Worm (Caenorhabditis elegans) whole organism, early embryonic: ENCODE results near the gene T08D10.5.

ENCODE experiments used
- B0310.2 ChIP-seq: sonication (generic microtip); optimal IDR thresholded peaks from 2 replicates; lab custom pipeline; 2016; ENCODE audit warnings: mild to moderate bottlenecking, missing genetic modification characterization, missing compliant biosample characterization
- F13C5.2 ChIP-seq: sonication (generic microtip); optimal IDR thresholded peaks from 2 replicates; lab custom pipeline; 2017; ENCODE audit warnings: mild to moderate bottlenecking, missing genetic modification characterization, inconsistent platforms, missing compliant biosample characterization
- aly-1 ChIP-seq: sonication (generic microtip); optimal IDR thresholded peaks from 2 replicates; lab custom pipeline; 2016; ENCODE audit warnings: missing genetic modification characterization, missing compliant biosample characterization
- ama-1 ChIP-seq: fragments of 150-350 bp; optimal IDR thresholded peaks from 2 replicates; lab custom pipeline; 2014
- ceh-36 ChIP-seq: sonication (generic microtip); optimal IDR thresholded peaks from 2 replicates; lab custom pipeline; 2016; ENCODE audit warnings: missing genetic modification characterization, inconsistent platforms, missing compliant biosample characterization
- flt-1 ChIP-seq: fragments of 200-800 bp; sonication (Bioruptor generic); IDR thresholded peaks from 2 replicates; pipeline ENCODE4 v1.3.6; 2022; ENCODE audit warnings: missing genetic modification characterization, missing compliant biosample characterization
- hmbx-1 ChIP-seq: sonication (generic microtip); optimal IDR thresholded peaks from 2 replicates; lab custom pipeline; 2016; ENCODE audit warnings: mild to moderate bottlenecking, missing genetic modification characterization, missing compliant biosample characterization
- hmg-4 ChIP-seq: fragments of 200-800 bp; sonication (Bioruptor generic); optimal IDR thresholded peaks from 2 replicates; lab custom pipeline; 2018; ENCODE audit warnings: mild to moderate bottlenecking, missing genetic modification characterization, missing compliant biosample characterization
- hnd-1 ChIP-seq: sonication (generic microtip); optimal IDR thresholded peaks from 2 replicates; lab custom pipeline; 2016; ENCODE audit warnings: missing genetic modification characterization, missing compliant biosample characterization
- pes-1 ChIP-seq: fragments of 200-800 bp; sonication (Bioruptor generic); IDR thresholded peaks from 2 replicates; pipeline ENCODE4 v1.3.6; 2022; ENCODE audit warnings: missing genetic modification reagents, missing genetic modification characterization, missing compliant biosample characterization
- scrt-1 ChIP-seq: fragments of 200-800 bp; sonication (Bioruptor generic); IDR thresholded peaks from 2 replicates; pipeline ENCODE4 v1.3.6; 2022; ENCODE audit warnings: missing genetic modification characterization, missing compliant biosample characterization
- tbx-11 ChIP-seq: fragments of 200-800 bp; sonication (Bioruptor generic); IDR thresholded peaks from 2 replicates; pipeline ENCODE4 v1.3.6; 2022; ENCODE audit warnings: missing genetic modification characterization, missing compliant biosample characterization
- tbx-37 ChIP-seq: fragments of 200-800 bp; sonication (Bioruptor generic); conservative IDR thresholded peaks from 2 replicates; pipeline ENCODE4 v1.3.6; 2022; ENCODE audit warnings: missing genetic modification reagents, missing genetic modification characterization, missing compliant biosample characterization
- tra-4 ChIP-seq: sonication (generic microtip); optimal IDR thresholded peaks from 2 replicates; lab custom pipeline; 2017; ENCODE audit warnings: missing genetic modification characterization, missing compliant biosample characterization

- TF ChIP-seq scrt-1 (no peak), ama-1 (lab: Kevin White, UChicago) (no peak), hmbx-1 (tag; lab: Kevin White, UChicago) (no peak), B0310.2 (tag; lab: Kevin White, UChicago) (no peak), flt-1 (GFP tag; lab: Robert Waterston, UW) (no peak), pes-1 (GFP tag; lab: Robert Waterston, UW) (no peak), aly-1 (no peak), F13C5.2 (tag; lab: Kevin White, UChicago) (no peak), tra-4 (tag; lab: Kevin White, UChicago) (no peak), hmg-4 (GFP tag; lab: Kevin White, UChicago) (no peak), hnd-1 (tag; lab: Kevin White, UChicago) (no peak), tbx-37 (GFP tag; lab: Robert Waterston, UW) (no peak), ceh-36 (tag; lab: Kevin White, UChicago) (no peak), tbx-11 (GFP tag; lab: Robert Waterston, UW) (no peak)
These were observed 4.9 kb downstream of the T08D10.5 start for ce11 chrX:11962050-11962788.
